Fruit fly (Drosophila melanogaster) whole organism, embryonic: Measurements from ENCODE around the gene armi.

Source experiments
- Atf6 ChIP-seq: fragments of 200-800 bp; sonication (Bioruptor generic); IDR thresholded peaks from 2 replicates; pipeline ENCODE4 v1.3.6; 2022; ENCODE audit warnings: missing biosample characterization, missing genetic modification characterization
- CG10543 ChIP-seq: fragments of 200-800 bp; sonication (Bioruptor generic); optimal IDR thresholded peaks from 3 replicates; lab custom pipeline; 2017; ENCODE audit warnings: missing biosample characterization, mild to moderate bottlenecking, missing genetic modification characterization, moderate library complexity
- CG14710 ChIP-seq: fragments of 200-800 bp; sonication (Bioruptor generic); optimal IDR thresholded peaks from 3 replicates; lab custom pipeline; 2019; ENCODE audit warnings: missing biosample characterization, mild to moderate bottlenecking, missing genetic modification characterization, moderate library complexity
- CG15011 ChIP-seq: fragments of 200-800 bp; sonication (Bioruptor generic); optimal IDR thresholded peaks from 3 replicates; lab custom pipeline; 2018; ENCODE audit warnings: missing biosample characterization, mild to moderate bottlenecking, missing genetic modification characterization
- CG15479 ChIP-seq: fragments of 200-800 bp; sonication (Bioruptor generic); optimal IDR thresholded peaks from 3 replicates; lab custom pipeline; 2019; ENCODE audit warnings: missing biosample characterization, mild to moderate bottlenecking, missing genetic modification characterization, moderate library complexity
- CG17829 ChIP-seq: fragments of 200-800 bp; optimal IDR thresholded peaks from 2 replicates; lab custom pipeline; 2019; ENCODE audit warnings: missing biosample characterization, mild to moderate bottlenecking, missing genetic modification characterization, moderate library complexity
- CG17912 ChIP-seq: fragments of 200-800 bp; sonication (Bioruptor generic); optimal IDR thresholded peaks from 2 replicates; lab custom pipeline; 2018; ENCODE audit warnings: missing biosample characterization, mild to moderate bottlenecking, missing genetic modification characterization
- CG2199 ChIP-seq: fragments of 200-800 bp; sonication (Bioruptor generic); IDR thresholded peaks from 3 replicates; pipeline ENCODE4 v1.3.6; 2022; ENCODE audit warnings: missing biosample characterization, missing genetic modification characterization
- CG2889 ChIP-seq: fragments of 200-800 bp; sonication (Bioruptor generic); IDR thresholded peaks from 3 replicates; pipeline ENCODE4 v1.3.6; 2022; ENCODE audit warnings: missing biosample characterization, missing genetic modification characterization
- CG31441 ChIP-seq: fragments of 200-800 bp; sonication (Bioruptor generic); IDR thresholded peaks from 2 replicates; pipeline ENCODE4 v1.3.6; 2022; ENCODE audit warnings: missing biosample characterization, missing genetic modification characterization
- CG3163 ChIP-seq: fragments of 200-800 bp; sonication (Bioruptor generic); optimal IDR thresholded peaks from 3 replicates; lab custom pipeline; 2016; ENCODE audit warnings: missing biosample characterization, missing genetic modification characterization
- CG33557 ChIP-seq: fragments of 200-800 bp; sonication (Bioruptor generic); optimal IDR thresholded peaks from 2 replicates; lab custom pipeline; 2019; ENCODE audit warnings: missing biosample characterization, mild to moderate bottlenecking, missing genetic modification characterization, moderate library complexity
- CG3838 ChIP-seq: fragments of 200-800 bp; sonication (Bioruptor generic); optimal IDR thresholded peaks from 3 replicates; lab custom pipeline; 2016; ENCODE audit warnings: missing biosample characterization, missing genetic modification characterization
- CG4360 ChIP-seq: fragments of 200-800 bp; sonication (Bioruptor generic); IDR thresholded peaks from 2 replicates; pipeline ENCODE4 v1.3.6; 2022; ENCODE audit warnings: missing biosample characterization, missing genetic modification characterization
- CG4854 ChIP-seq: fragments of 200-800 bp; sonication (Bioruptor generic); optimal IDR thresholded peaks from 2 replicates; lab custom pipeline; 2016; ENCODE audit warnings: missing biosample characterization, missing genetic modification characterization, inconsistent platforms
- CG5953 ChIP-seq: fragments of 200-800 bp; sonication (Bioruptor generic); IDR thresholded peaks from 2 replicates; pipeline ENCODE4 v1.3.6; 2022; ENCODE audit warnings: missing biosample characterization, missing genetic modification characterization
- CG6813 ChIP-seq: fragments of 200-800 bp; sonication (Bioruptor generic); optimal IDR thresholded peaks from 2 replicates; lab custom pipeline; 2017; ENCODE audit warnings: missing biosample characterization, missing genetic modification characterization, mild to moderate bottlenecking, moderate library complexity, missing genetic modification reagents
- CG8478 ChIP-seq: fragments of >200 bp; optimal IDR thresholded peaks from 2 replicates; lab custom pipeline; 2018
- CG9932 ChIP-seq: fragments of 200-800 bp; sonication (Bioruptor generic); IDR thresholded peaks from 2 replicates; pipeline ENCODE4 v1.3.6; 2022; ENCODE audit warnings: missing biosample characterization, missing genetic modification characterization
- Dad ChIP-seq: fragments of 200-800 bp; sonication (Bioruptor generic); optimal IDR thresholded peaks from 3 replicates; lab custom pipeline; 2016; ENCODE audit warnings: missing biosample characterization, missing genetic modification characterization
- Drgx ChIP-seq: fragments of 200-800 bp; sonication (Bioruptor generic); IDR thresholded peaks from 2 replicates; pipeline ENCODE4 v1.3.6; 2022; ENCODE audit warnings: missing biosample characterization, missing genetic modification characterization
- E2f2 ChIP-seq: fragments of 200-800 bp; sonication (Bioruptor generic); IDR thresholded peaks from 2 replicates; pipeline ENCODE4 v1.3.6; 2022; ENCODE audit warnings: missing biosample characterization, missing genetic modification characterization
- GATAe ChIP-seq: fragments of 200-800 bp; sonication (Bioruptor generic); conservative IDR thresholded peaks from 2 replicates; pipeline ENCODE4 v1.3.6; 2022; ENCODE audit warnings: missing biosample characterization, missing genetic modification characterization
- Hey ChIP-seq: fragments of 200-800 bp; sonication (Bioruptor generic); optimal IDR thresholded peaks from 3 replicates; lab custom pipeline; 2018; ENCODE audit warnings: missing biosample characterization, mild to moderate bottlenecking, missing genetic modification characterization
- Hmx ChIP-seq: fragments of 200-800 bp; sonication (Bioruptor generic); optimal IDR thresholded peaks from 2 replicates; lab custom pipeline; 2016; ENCODE audit warnings: missing biosample characterization, missing genetic modification characterization
- Lim3 ChIP-seq: fragments of 200-800 bp; sonication (Bioruptor generic); IDR thresholded peaks from 2 replicates; pipeline ENCODE4 v1.3.6; 2022; ENCODE audit warnings: missing biosample characterization, missing genetic modification characterization
- MTF-1 ChIP-seq: fragments of 200-800 bp; sonication (Bioruptor generic); optimal IDR thresholded peaks from 2 replicates; lab custom pipeline; 2018; ENCODE audit warnings: missing biosample characterization, mild to moderate bottlenecking, missing genetic modification characterization, borderline replicate concordance
- Med ChIP-seq: fragments of 200-800 bp; sonication (Bioruptor generic); peaks from one replicate; lab custom pipeline; 2016; ENCODE audit warnings: missing biosample characterization, missing genetic modification characterization, mild to moderate bottlenecking, inconsistent platforms, moderate library complexity
- NC2β ChIP-seq: fragments of 200-800 bp; sonication (Bioruptor generic); optimal IDR thresholded peaks from 2 replicates; lab custom pipeline; 2016; ENCODE audit warnings: missing biosample characterization, missing genetic modification characterization
- Poxn ChIP-seq: fragments of 200-800 bp; sonication (Bioruptor generic); IDR thresholded peaks from 2 replicates; pipeline ENCODE4 v1.3.6; 2022; ENCODE audit warnings: missing biosample characterization, missing genetic modification characterization
- Rx ChIP-seq: fragments of 200-800 bp; sonication (Bioruptor generic); IDR thresholded peaks from 2 replicates; pipeline ENCODE4 v1.3.6; 2022; ENCODE audit warnings: missing biosample characterization, missing genetic modification characterization
- Sin3A ChIP-seq: fragments of >200 bp; optimal IDR thresholded peaks from 2 replicates; lab custom pipeline; 2018
- Taf1 ChIP-seq: fragments of 200-800 bp; sonication (Bioruptor generic); IDR thresholded peaks from 2 replicates; pipeline ENCODE4 v1.3.6; 2022; ENCODE audit warnings: missing biosample characterization, missing genetic modification characterization
- Vsx1 ChIP-seq: fragments of 200-800 bp; sonication (Bioruptor generic); optimal IDR thresholded peaks from 2 replicates; lab custom pipeline; 2017; ENCODE audit warnings: missing biosample characterization, mild to moderate bottlenecking, missing genetic modification characterization, missing genetic modification reagents
- bsh ChIP-seq, 2 experiments: fragments of 200-800 bp; sonication (Bioruptor generic); optimal IDR thresholded peaks; 2 replicates each; lab custom pipeline; 2017 to 2018; ENCODE audit warnings: mild to moderate bottlenecking in 2 of 2, missing biosample characterization in 2 of 2, missing genetic modification characterization in 2 of 2, moderate library complexity in 1 of 2
- cato ChIP-seq: fragments of 200-800 bp; sonication (Bioruptor generic); optimal IDR thresholded peaks from 2 replicates; lab custom pipeline; 2016; ENCODE audit warnings: missing biosample characterization, missing genetic modification characterization, borderline replicate concordance
- dati ChIP-seq: fragments of 200-800 bp; sonication (Bioruptor generic); IDR thresholded peaks from 2 replicates; pipeline ENCODE4 v1.3.6; 2022; ENCODE audit warnings: missing biosample characterization, missing genetic modification characterization
- dimm ChIP-seq: fragments of 200-800 bp; sonication (Bioruptor generic); IDR thresholded peaks from 2 replicates; pipeline ENCODE4 v1.3.6; 2022; ENCODE audit warnings: missing biosample characterization, missing genetic modification characterization
- hkb ChIP-seq, 2 experiments: fragments of 200-800 bp in 1 of 2; fragments of >200 bp in 1 of 2; sonication (Bioruptor generic) in 1 of 2; IDR thresholded peaks in 1 of 2; optimal IDR thresholded peaks in 1 of 2; 2 replicates each; pipeline versions ENCODE4 v1.3.6 to Lab custom; 2017 to 2022; ENCODE audit warnings: missing biosample characterization in 1 of 2, missing genetic modification characterization in 1 of 2
- jigr1 ChIP-seq: fragments of 200-800 bp; sonication (Bioruptor generic); IDR thresholded peaks from 3 replicates; pipeline ENCODE4 v1.3.6; 2022; ENCODE audit warnings: missing biosample characterization, missing genetic modification characterization
- kah ChIP-seq: fragments of 200-800 bp; sonication (Bioruptor generic); optimal IDR thresholded peaks from 2 replicates; lab custom pipeline; 2018; ENCODE audit warnings: missing biosample characterization, mild to moderate bottlenecking, missing genetic modification characterization
- kay ChIP-seq: fragments of 200-800 bp; sonication (Bioruptor generic); optimal IDR thresholded peaks from 2 replicates; lab custom pipeline; 2016; ENCODE audit warnings: missing biosample characterization, missing genetic modification characterization
- lmd ChIP-seq: fragments of 200-800 bp; sonication (Bioruptor generic); IDR thresholded peaks from 2 replicates; pipeline ENCODE4 v1.3.6; 2022; ENCODE audit warnings: missing biosample characterization, missing genetic modification characterization
- lov ChIP-seq, 2 experiments: fragments of 200-800 bp in 1 of 2; fragments of >200 bp in 1 of 2; sonication (Bioruptor generic) in 1 of 2; IDR thresholded peaks in 1 of 2; optimal IDR thresholded peaks in 1 of 2; 2 replicates in 1 of 2; 3 replicates in 1 of 2; pipeline versions ENCODE4 v1.3.6 to Lab custom; 2017 to 2022; ENCODE audit warnings: missing biosample characterization in 1 of 2, missing genetic modification characterization in 1 of 2
- mirr ChIP-seq: fragments of 200-800 bp; sonication (Bioruptor generic); optimal IDR thresholded peaks from 3 replicates; lab custom pipeline; 2018; ENCODE audit warnings: missing biosample characterization, mild to moderate bottlenecking, missing genetic modification characterization
- peb ChIP-seq: fragments of 200-800 bp; sonication (Bioruptor generic); IDR thresholded peaks from 2 replicates; pipeline ENCODE4 v1.3.6; 2022; ENCODE audit warnings: missing biosample characterization, missing genetic modification characterization
- pnt ChIP-seq: fragments of 200-800 bp; sonication (Bioruptor generic); optimal IDR thresholded peaks from 3 replicates; lab custom pipeline; 2016; ENCODE audit warnings: missing biosample characterization, missing genetic modification characterization
- sens ChIP-seq: fragments of 200-800 bp; sonication (Bioruptor generic); peaks from one replicate; lab custom pipeline; 2016; ENCODE audit warnings: missing biosample characterization, missing genetic modification characterization
- tna ChIP-seq: fragments of 200-800 bp; sonication (Bioruptor generic); IDR thresholded peaks from 2 replicates; pipeline ENCODE4 v1.3.6; 2022; ENCODE audit warnings: missing biosample characterization, missing genetic modification characterization; ENCODE audit not compliant: partially characterized antibody
- wek ChIP-seq: fragments of 200-800 bp; sonication (Bioruptor generic); optimal IDR thresholded peaks from 3 replicates; lab custom pipeline; 2018; ENCODE audit warnings: missing biosample characterization, mild to moderate bottlenecking, missing genetic modification characterization, moderate library complexity
- zfh2 ChIP-seq: fragments of 200-800 bp; sonication (Bioruptor generic); optimal IDR thresholded peaks from 2 replicates; lab custom pipeline; 2016; ENCODE audit warnings: missing biosample characterization, missing genetic modification characterization

armi gene

DNA sequence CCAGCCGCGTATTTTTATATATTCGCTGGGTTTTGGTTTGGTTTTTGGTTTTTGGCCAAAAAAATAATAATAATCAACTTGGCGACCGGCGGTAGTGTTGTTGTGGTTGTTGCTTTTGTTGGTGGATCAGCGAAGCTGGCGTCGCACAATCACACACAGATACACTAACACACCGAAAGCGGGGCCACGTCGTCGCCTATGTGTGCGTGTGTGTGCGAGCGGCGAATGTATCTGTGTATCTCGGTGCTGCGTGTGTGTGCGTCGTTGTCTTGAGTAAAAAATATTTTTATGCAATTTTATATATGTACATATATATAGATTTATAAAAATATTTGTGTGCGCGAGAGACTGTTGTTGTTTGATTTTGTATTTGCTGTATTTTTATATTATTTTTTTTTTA is 44.0 kb upstream of the armi start (continued):
- TF ChIP-seq GATAe (GFP tag; lab: Robert Waterston, UW) (0 out of 2 replicates have a peak, but pooled peaks have one; percentile 18), CG4854 (GFP tag; lab: Kevin White, UChicago) (no peak), Atf6 (GFP tag; lab: Robert Waterston, UW) (no peak), CG17912 (GFP tag; lab: Kevin White, UChicago) (no peak), lov (optimal IDR thresholded peaks at IDR 0.05; lab: Kevin White, UChicago) (no peak), lov (GFP tag; IDR thresholded peaks at IDR 0.05; lab: Robert Waterston, UW) (0 out of 3 replicates have a peak, but pooled peaks have one; percentile 24), CG4360 (GFP tag; lab: Robert Waterston, UW) (peak; percentile 88), CG33557 (GFP tag; lab: Kevin White, UChicago) (no peak), CG8478 (lab: Kevin White, UChicago) (no peak), sens (no peak), dati (GFP tag; lab: Robert Waterston, UW) (no peak), bsh (GFP tag; optimal IDR thresholded peaks at IDR 0.05; lab: Kevin White, UChicago) (no peak), Rx (GFP tag; lab: Robert Waterston, UW) (no peak), Med (GFP tag; lab: Kevin White, UChicago) (peak; percentile 38), Drgx (GFP tag; lab: Robert Waterston, UW) (peak; percentile 51), CG2199 (GFP tag; lab: Robert Waterston, UW) (peak; percentile 36; the same call in 2 of the 3 replicates), NC2β (GFP tag; lab: Kevin White, UChicago) (no peak), CG6813 (GFP tag; lab: Kevin White, UChicago) (no peak), MTF-1 (GFP tag; lab: Kevin White, UChicago) (no peak), CG9932 (no peak)

DNA sequence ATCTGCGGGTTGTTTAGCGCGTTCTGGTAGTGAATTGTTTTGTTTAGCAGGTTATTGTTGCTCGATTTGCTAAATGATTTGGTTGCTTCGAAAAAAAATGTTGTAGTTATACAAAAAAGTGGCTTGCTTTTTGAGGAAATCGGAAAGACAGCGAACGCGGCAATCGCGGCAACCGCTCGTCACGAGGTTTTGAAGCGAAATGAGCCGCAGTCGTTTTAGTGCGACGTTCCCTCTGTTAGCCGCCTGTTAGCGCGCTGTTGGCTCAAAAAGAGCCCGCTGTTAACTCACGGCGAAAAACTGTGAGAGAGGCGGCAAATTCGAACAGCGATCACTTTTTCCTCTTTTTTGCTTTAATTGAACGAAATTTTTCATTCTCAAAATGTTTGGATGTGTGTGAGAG is 43.4 kb upstream of the armi start:
- TF ChIP-seq wek (GFP tag; lab: Kevin White, UChicago): no peak
- TF ChIP-seq kah (GFP tag; lab: Kevin White, UChicago): peak; percentile 10
- no peak for TF ChIP-seq zfh2 (GFP tag; lab: Kevin White, UChicago)
- no peak for TF ChIP-seq mirr
- TF ChIP-seq cato (GFP tag; lab: Kevin White, UChicago): no peak
- TF ChIP-seq Hey (tag; lab: Kevin White, UChicago): no peak
- TF ChIP-seq CG3163 (GFP tag; lab: Kevin White, UChicago): no peak
- no peak for TF ChIP-seq Hmx (GFP tag; lab: Kevin White, UChicago)
- no peak for TF ChIP-seq CG15479 (GFP tag; lab: Kevin White, UChicago)
- no peak for TF ChIP-seq CG31441
- TF ChIP-seq kay: no peak
- no peak for TF ChIP-seq peb (GFP tag; lab: Robert Waterston, UW)
- TF ChIP-seq CG2889 (GFP tag; lab: Robert Waterston, UW): no peak
- TF ChIP-seq Poxn (GFP tag; lab: Robert Waterston, UW): no peak
- TF ChIP-seq CG10543 (GFP tag; lab: Kevin White, UChicago): no peak
- no peak for TF ChIP-seq CG15011 (GFP tag; lab: Kevin White, UChicago)
- TF ChIP-seq sens: no peak
- no peak for TF ChIP-seq CG14710 (tag; lab: Kevin White, UChicago)
- no peak for TF ChIP-seq hkb (optimal IDR thresholded peaks at IDR 0.05; lab: Kevin White, UChicago)
- TF ChIP-seq hkb (GFP tag; IDR thresholded peaks at IDR 0.05; lab: Robert Waterston, UW): peak; percentile 37; the same call in 1 of the 2 replicates
- no peak for TF ChIP-seq Dad (GFP tag; lab: Kevin White, UChicago)
- no peak for TF ChIP-seq Taf1 (GFP tag; lab: Robert Waterston, UW)
- TF ChIP-seq pnt (GFP tag; lab: Kevin White, UChicago): no peak
- no peak for TF ChIP-seq CG5953 (GFP tag; lab: Robert Waterston, UW)
- peak; percentile 14 for TF ChIP-seq CG17829 (tag; lab: Kevin White, UChicago)
- no peak for TF ChIP-seq CG3838
- no peak for TF ChIP-seq lmd
- TF ChIP-seq jigr1 (GFP tag; lab: Robert Waterston, UW): no peak
- TF ChIP-seq Vsx1 (GFP tag; lab: Kevin White, UChicago): no peak
- TF ChIP-seq dimm: no peak
- TF ChIP-seq tna: no peak
- TF ChIP-seq Sin3A (lab: Kevin White, UChicago): no peak
- TF ChIP-seq E2f2 (GFP tag; lab: Robert Waterston, UW): no peak
- no peak for TF ChIP-seq Lim3 (GFP tag; lab: Robert Waterston, UW)
